Fruit fly (Drosophila melanogaster): ENCODE measurements around the gene CG5024.

DNA sequence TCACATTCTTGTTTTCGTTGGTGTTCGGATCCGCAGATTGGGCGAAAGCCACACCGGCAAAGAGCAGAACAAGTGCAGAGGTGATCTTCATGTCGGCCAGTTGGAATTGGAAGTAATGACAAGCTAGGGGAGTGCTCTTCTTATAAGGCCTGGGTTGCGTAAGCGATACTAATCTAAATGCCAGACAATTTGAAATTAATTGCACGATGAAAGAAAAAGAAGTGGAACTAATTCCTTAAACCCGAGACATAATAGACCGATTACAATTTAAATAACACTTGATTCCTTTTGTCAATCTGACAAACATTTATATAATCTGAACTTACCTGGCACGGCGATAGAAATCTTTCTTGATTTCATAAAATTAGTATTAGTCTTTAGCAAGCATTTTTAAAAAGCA, 19.9 kb downstream of the CG5024 start, which contains the start of gene Mst57Db:
- no peak for TF ChIP-seq Hr96 (GFP tag; optimal IDR thresholded peaks at IDR 0.05)
- no peak for TF ChIP-seq CG14711 (tag; optimal IDR thresholded peaks at IDR 0.05)

All from whole organism, adult.